Fruit fly (Drosophila melanogaster): ENCODE measurements around the gene CG7368.
"Not testable (repeated sequence)": the region's sequence is repeated elsewhere in the genome, so short reads cannot be mapped to it uniquely, and the experiment has no call there.

dm6 chr3L:11589395-11589794, 7.6 kb upstream of the CG7368 start, which contains the start of gene CG7377:
- not testable (repeated sequence) for TF ChIP-seq CG4707 (GFP tag; optimal IDR thresholded peaks at IDR 0.05); CG7271 (tag; optimal IDR thresholded peaks at IDR 0.05); bbx (GFP tag; IDR thresholded peaks at IDR 0.05; ENCODE audit: partially characterized antibody); Ets97D (GFP tag; optimal IDR thresholded peaks at IDR 0.05); CG31441 (GFP tag; IDR thresholded peaks at IDR 0.05); luna (GFP tag; optimal IDR thresholded peaks at IDR 0.05); dmrt99B (tag; optimal IDR thresholded peaks at IDR 0.05); z (GFP tag; IDR thresholded peaks at IDR 0.05); CG12769 (tag; optimal IDR thresholded peaks at IDR 0.05)

Data from whole organism, embryonic.